Worm (Caenorhabditis elegans) whole organism, L4 larva: ENCODE measurements around the gene pqn-67.

Source experiments
- F26F4.8 ChIP-seq: fragments of 200-800 bp; sonication (Bioruptor generic); conservative IDR thresholded peaks from 2 replicates; pipeline ENCODE4 v1.3.6; 2022; ENCODE audit warnings: missing genetic modification characterization, missing compliant biosample characterization
- T20F7.1 ChIP-seq: fragments of 200-800 bp; sonication (Bioruptor generic); optimal IDR thresholded peaks from 2 replicates; lab custom pipeline; 2018; ENCODE audit warnings: mild to moderate bottlenecking, missing genetic modification characterization, missing compliant biosample characterization
- Y5F2A.4 ChIP-seq: fragments of 200-800 bp; sonication (Bioruptor generic); optimal IDR thresholded peaks from 2 replicates; lab custom pipeline; 2018; ENCODE audit warnings: mild to moderate bottlenecking, missing genetic modification characterization, missing compliant biosample characterization
- Y75B8A.6 ChIP-seq: fragments of 200-800 bp; sonication (Bioruptor generic); IDR thresholded peaks from 2 replicates; pipeline ENCODE4 v1.3.6; 2022; ENCODE audit warnings: missing genetic modification reagents, missing genetic modification characterization, missing compliant biosample characterization
- ZK337.2 ChIP-seq: fragments of 200-800 bp; sonication (Bioruptor generic); IDR thresholded peaks from 2 replicates; pipeline ENCODE4 v1.3.6; 2022; ENCODE audit warnings: missing genetic modification reagents, missing genetic modification characterization, missing compliant biosample characterization
- ZK546.5 ChIP-seq, 2 experiments: sonication (generic microtip); optimal IDR thresholded peaks; 2 replicates each; lab custom pipeline; 2017; ENCODE audit warnings: missing biosample characterization in 2 of 2, missing genetic modification characterization in 2 of 2
- aha-1 ChIP-seq: fragments of 150-350 bp; peaks from one replicate; lab custom pipeline; 2014; ENCODE audit warnings: missing biosample characterization, missing genetic modification characterization
- arid-1 ChIP-seq: fragments of 200-800 bp; sonication (Bioruptor generic); conservative IDR thresholded peaks from 2 replicates; pipeline ENCODE4 v1.3.6; 2022; ENCODE audit warnings: missing genetic modification reagents, missing genetic modification characterization, missing compliant biosample characterization
- ceh-20 ChIP-seq: fragments of 200-800 bp; sonication (Bioruptor generic); IDR thresholded peaks from 2 replicates; pipeline ENCODE4 v1.3.6; 2022; ENCODE audit warnings: missing genetic modification reagents, missing genetic modification characterization, missing compliant biosample characterization
- ceh-62 ChIP-seq: sonication (generic microtip); optimal IDR thresholded peaks from 2 replicates; lab custom pipeline; 2017; ENCODE audit warnings: missing biosample characterization, missing genetic modification characterization
- daf-16 ChIP-seq, 3 experiments: sonication (generic microtip); optimal IDR thresholded peaks; 2 replicates each; lab custom pipeline; 2016 to 2017; ENCODE audit warnings: missing genetic modification characterization in 3 of 3, missing genetic modification reagents in 3 of 3, mild to moderate bottlenecking in 2 of 3, missing compliant biosample characterization in 2 of 3, missing biosample characterization in 1 of 3, moderate library complexity in 1 of 3
- dmd-6 ChIP-seq: fragments of 200-800 bp; sonication (Bioruptor generic); IDR thresholded peaks from 2 replicates; pipeline ENCODE4 v1.3.6; 2022; ENCODE audit warnings: missing genetic modification reagents, missing genetic modification characterization, missing compliant biosample characterization
- dmd-8 ChIP-seq: fragments of 200-800 bp; sonication (Bioruptor generic); IDR thresholded peaks from 2 replicates; pipeline ENCODE4 v1.3.6; 2022; ENCODE audit warnings: missing genetic modification characterization, missing compliant biosample characterization
- dpl-1 ChIP-seq: fragments of 150-350 bp; optimal IDR thresholded peaks from 2 replicates; lab custom pipeline; 2014; ENCODE audit warnings: missing biosample characterization, missing genetic modification reagents, missing genetic modification characterization
- dve-1 ChIP-seq: sonication (generic microtip); optimal IDR thresholded peaks from 2 replicates; lab custom pipeline; 2017; ENCODE audit warnings: antibody characterized with exemption, mild to moderate bottlenecking, missing genetic modification characterization, missing compliant biosample characterization; ENCODE audit not compliant: insufficient read depth
- fkh-10 ChIP-seq: fragments of 150-350 bp; optimal IDR thresholded peaks from 2 replicates; lab custom pipeline; 2014; ENCODE audit warnings: missing biosample characterization, missing genetic modification reagents, missing genetic modification characterization
- fos-1 ChIP-seq: fragments of 150-350 bp; optimal IDR thresholded peaks from 2 replicates; lab custom pipeline; 2014; ENCODE audit warnings: missing biosample characterization, missing genetic modification characterization
- hif-1 ChIP-seq, 2 experiments: sonication (generic microtip); optimal IDR thresholded peaks; 2 replicates each; lab custom pipeline; 2016 to 2017; ENCODE audit warnings: missing compliant biosample characterization in 2 of 2, missing genetic modification characterization in 2 of 2, missing genetic modification reagents in 2 of 2, missing genotype in 2 of 2, mild to moderate bottlenecking in 1 of 2
- hlh-11 ChIP-seq: fragments of 200-800 bp; sonication (Bioruptor generic); optimal IDR thresholded peaks from 2 replicates; lab custom pipeline; 2018; ENCODE audit warnings: mild to moderate bottlenecking, missing genetic modification characterization, missing compliant biosample characterization
- hlh-30 ChIP-seq: sonication (generic microtip); optimal IDR thresholded peaks from 2 replicates; lab custom pipeline; 2017; ENCODE audit warnings: antibody characterized with exemption, mild to moderate bottlenecking, missing genetic modification characterization, missing compliant biosample characterization; ENCODE audit not compliant: insufficient read depth
- jun-1 ChIP-seq: fragments of 150-350 bp; optimal IDR thresholded peaks from 2 replicates; lab custom pipeline; 2014; ENCODE audit warnings: missing biosample characterization, missing genetic modification reagents, missing genetic modification characterization
- lsy-2 ChIP-seq, 2 experiments: fragments of 150-350 bp in 1 of 2; sonication (generic microtip) in 1 of 2; optimal IDR thresholded peaks; 2 replicates each; lab custom pipeline; 2014 to 2017; ENCODE audit warnings: missing biosample characterization in 2 of 2, missing genetic modification characterization in 2 of 2
- madf-9 ChIP-seq: fragments of 200-800 bp; sonication (Bioruptor generic); conservative IDR thresholded peaks from 2 replicates; pipeline ENCODE4 v1.3.6; 2022; ENCODE audit warnings: missing genetic modification reagents, missing genetic modification characterization, missing compliant biosample characterization
- mep-1 ChIP-seq: fragments of 150-350 bp; sonication (generic microtip); optimal IDR thresholded peaks from 3 replicates; lab custom pipeline; 2014; ENCODE audit warnings: missing biosample characterization, missing genetic modification characterization
- mes-2 ChIP-seq: sonication (generic microtip); optimal IDR thresholded peaks from 2 replicates; lab custom pipeline; 2016; ENCODE audit warnings: missing genotype, mild to moderate bottlenecking, missing genetic modification characterization, missing compliant biosample characterization; ENCODE audit not compliant: poor library complexity, severe bottlenecking
- mxl-3 ChIP-seq: fragments of 200-800 bp; sonication (Bioruptor generic); optimal IDR thresholded peaks from 2 replicates; lab custom pipeline; 2018; ENCODE audit warnings: mild to moderate bottlenecking, missing genetic modification characterization, missing compliant biosample characterization
- nhr-111 ChIP-seq: fragments of 200-800 bp; sonication (Bioruptor generic); optimal IDR thresholded peaks from 2 replicates; lab custom pipeline; 2018; ENCODE audit warnings: mild to moderate bottlenecking, missing genetic modification characterization, missing compliant biosample characterization
- nhr-25 ChIP-seq: sonication (generic microtip); optimal IDR thresholded peaks from 2 replicates; lab custom pipeline; 2017; ENCODE audit warnings: missing genetic modification characterization, mild to moderate bottlenecking, missing compliant biosample characterization, antibody characterized with exemption, moderate library complexity, borderline replicate concordance; ENCODE audit not compliant: insufficient read depth
- nhr-28 ChIP-seq: fragments of 150-350 bp; optimal IDR thresholded peaks from 2 replicates; lab custom pipeline; 2014; ENCODE audit warnings: missing biosample characterization, missing genetic modification characterization
- nhr-41 ChIP-seq: fragments of 200-800 bp; sonication (Bioruptor generic); IDR thresholded peaks from 2 replicates; pipeline ENCODE4 v1.3.6; 2022; ENCODE audit warnings: missing genetic modification reagents, missing genetic modification characterization, missing compliant biosample characterization
- nhr-48 ChIP-seq: sonication (generic microtip); optimal IDR thresholded peaks from 2 replicates; lab custom pipeline; 2016; ENCODE audit warnings: mild to moderate bottlenecking, missing genetic modification characterization, missing compliant biosample characterization
- nhr-6 ChIP-seq: fragments of 150-350 bp; optimal IDR thresholded peaks from 2 replicates; lab custom pipeline; 2014; ENCODE audit warnings: missing biosample characterization, missing genetic modification characterization
- spr-3 ChIP-seq: fragments of 200-800 bp; sonication (Bioruptor generic); optimal IDR thresholded peaks from 2 replicates; lab custom pipeline; 2018; ENCODE audit warnings: mild to moderate bottlenecking, missing genetic modification characterization, missing compliant biosample characterization
- tag-97 ChIP-seq: fragments of 200-800 bp; sonication (Bioruptor generic); IDR thresholded peaks from 2 replicates; pipeline ENCODE4 v1.3.6; 2022; ENCODE audit warnings: missing genetic modification characterization, missing compliant biosample characterization
- unc-39 ChIP-seq: sonication (generic microtip); optimal IDR thresholded peaks from 2 replicates; lab custom pipeline; 2017; ENCODE audit warnings: missing biosample characterization, missing genetic modification characterization
- unc-62 ChIP-seq, 3 experiments: fragments of 150-350 bp in 1 of 3; sonication (generic microtip); optimal IDR thresholded peaks in 2 of 3; peaks in 1 of 3; 1 replicate in 1 of 3; 2 replicates in 2 of 3; lab custom pipeline; 2014 to 2017; ENCODE audit warnings: missing biosample characterization in 3 of 3, missing genetic modification characterization in 3 of 3, missing genetic modification reagents in 3 of 3, missing genotype in 1 of 3
- zag-1 ChIP-seq: fragments of 150-350 bp; optimal IDR thresholded peaks from 2 replicates; lab custom pipeline; 2014; ENCODE audit warnings: missing biosample characterization, missing genetic modification characterization
- zfp-2 ChIP-seq: sonication (generic microtip); optimal IDR thresholded peaks from 2 replicates; lab custom pipeline; 2016; ENCODE audit warnings: mild to moderate bottlenecking, missing genetic modification characterization, missing compliant biosample characterization
- ztf-11 ChIP-seq: fragments of 150-350 bp; optimal IDR thresholded peaks from 2 replicates; lab custom pipeline; 2014; ENCODE audit warnings: missing biosample characterization, missing genetic modification characterization

The pqn-67 gene

ce11 chrV:12952287-12952686 is 28.1 kb downstream of the pqn-67 start, which contains the start of gene pqn-68:
Gene pqn-68, plus strand, starts transcription at chrV:12952636.
- no peak for TF ChIP-seq ceh-20
- peak in 1 of 2 experiments; percentile 8 for TF ChIP-seq hif-1 (tag; optimal IDR thresholded peaks at IDR 0.05; lab: Kevin White, UChicago)
- TF ChIP-seq unc-39 (tag; lab: Kevin White, UChicago) = no peak
- TF ChIP-seq dpl-1 (GFP tag; lab: Kevin White, UChicago) = peak; percentile 25
- no peak for TF ChIP-seq dmd-6 (GFP tag; lab: Robert Waterston, UW)
- TF ChIP-seq nhr-6 (tag; lab: Kevin White, UChicago) = peak; percentile 80
- TF ChIP-seq ZK546.5 (tag; optimal IDR thresholded peaks at IDR 0.05; lab: Kevin White, UChicago) = no peak
- TF ChIP-seq fos-1 = no peak
- no peak for TF ChIP-seq fkh-10 (GFP tag; lab: Kevin White, UChicago)
- TF ChIP-seq zfp-2 (tag; lab: Kevin White, UChicago) = no peak
- no peak for TF ChIP-seq F26F4.8
- no peak for TF ChIP-seq hlh-11 (tag; lab: Kevin White, UChicago)
- peak in 1 of 2 experiments; percentile 55 for TF ChIP-seq lsy-2 (tag; optimal IDR thresholded peaks at IDR 0.05; lab: Kevin White, UChicago)
- no peak for TF ChIP-seq nhr-48 (tag; lab: Kevin White, UChicago)
- TF ChIP-seq daf-16 (GFP tag; optimal IDR thresholded peaks at IDR 0.05; lab: Kevin White, UChicago) = no peak
- TF ChIP-seq daf-16 (tag; optimal IDR thresholded peaks at IDR 0.05; lab: Kevin White, UChicago) = peak; percentile 6
- TF ChIP-seq ztf-11 (tag; lab: Kevin White, UChicago) = no peak
- TF ChIP-seq ceh-62 (tag; lab: Kevin White, UChicago) = no peak
- peak; percentile 85 for TF ChIP-seq mes-2
- TF ChIP-seq aha-1 (tag; lab: Kevin White, UChicago) = peak; percentile 71
- TF ChIP-seq mep-1 (tag; lab: Kevin White, UChicago) = no peak
- TF ChIP-seq arid-1 (GFP tag; lab: Robert Waterston, UW) = no peak
- TF ChIP-seq hlh-30 = peak; percentile 8
- peak; percentile 17 for TF ChIP-seq dve-1
- TF ChIP-seq T20F7.1 = peak; percentile 92
- no peak for TF ChIP-seq nhr-25 (tag; lab: Kevin White, UChicago)

ce11 chrV:12953702-12954101 is 29.5 kb downstream of the pqn-67 start, which contains the start of gene eif-3.K:
Gene eif-3.K, plus strand, starts transcription at chrV:12954002.
- peak in 1 of 2 experiments; percentile 24 for TF ChIP-seq unc-62 (GFP tag; optimal IDR thresholded peaks at IDR 0.05 in 1 of 2; lab: Kevin White, UChicago)
- TF ChIP-seq unc-62 (tag; optimal IDR thresholded peaks at IDR 0.05; lab: Kevin White, UChicago) = no peak
- TF ChIP-seq ZK337.2 (GFP tag; lab: Robert Waterston, UW) = no peak
- TF ChIP-seq, all 104 proteins: peak for 1

- TF ChIP-seq unc-62 (GFP tag; optimal IDR thresholded peaks at IDR 0.05 in 1 of 2; lab: Kevin White, UChicago) = peak in 1 of 2 experiments; percentile 77
- TF ChIP-seq unc-62 (tag; optimal IDR thresholded peaks at IDR 0.05; lab: Kevin White, UChicago) = no peak
- peak; percentile 76 for TF ChIP-seq aha-1 (tag; lab: Kevin White, UChicago)
- TF ChIP-seq mxl-3 = no peak
- TF ChIP-seq, all 104 proteins: peak for 2
These were observed 30.0 kb downstream of the pqn-67 start for ce11 chrV:12954261-12954660.

ce11 chrV:12961085-12961560 is 36.9 kb downstream of the pqn-67 start, which contains the start of gene mpst-7:
Gene mpst-7, minus strand, starts transcription at chrV:12961135.
- no peak for TF ChIP-seq Y5F2A.4 (GFP tag; lab: Kevin White, UChicago)
- TF ChIP-seq dmd-6 (GFP tag; lab: Robert Waterston, UW) = no peak
- TF ChIP-seq nhr-6 (tag; lab: Kevin White, UChicago) = no peak
- TF ChIP-seq dmd-8 (GFP tag; lab: Robert Waterston, UW) = no peak
- peak; percentile 12 for TF ChIP-seq nhr-28 (tag; lab: Kevin White, UChicago)
- no peak for TF ChIP-seq dve-1
- TF ChIP-seq nhr-41 = no peak
- TF ChIP-seq spr-3 = no peak
- no peak for TF ChIP-seq madf-9 (GFP tag; lab: Robert Waterston, UW)
- no peak for TF ChIP-seq Y75B8A.6 (GFP tag; lab: Robert Waterston, UW)
- no peak for TF ChIP-seq tag-97 (GFP tag; lab: Robert Waterston, UW)
- TF ChIP-seq unc-62 (GFP tag; optimal IDR thresholded peaks at IDR 0.05 in 1 of 2; lab: Kevin White, UChicago) = peak in 1 of 2 experiments; percentile 25
- no peak for TF ChIP-seq unc-62 (tag; optimal IDR thresholded peaks at IDR 0.05; lab: Kevin White, UChicago)
- no peak for TF ChIP-seq zag-1 (tag; lab: Kevin White, UChicago)
- no peak for TF ChIP-seq jun-1 (tag; lab: Kevin White, UChicago)
- no peak for TF ChIP-seq nhr-111 (GFP tag; lab: Kevin White, UChicago)
